Fruit fly (Drosophila melanogaster) whole organism, embryonic: ENCODE data around the gene Arp2.

Experiments
- Ada2b ChIP-seq: fragments of 200-800 bp; sonication (Bioruptor generic); IDR thresholded peaks from 2 replicates; pipeline ENCODE4 v1.3.6; 2022; ENCODE audit warnings: missing biosample characterization, missing genetic modification characterization
- Antp ChIP-seq: fragments of 200-800 bp; sonication (Bioruptor generic); optimal IDR thresholded peaks from 3 replicates; lab custom pipeline; 2016; ENCODE audit warnings: missing biosample characterization, missing genetic modification characterization
- BEAF-32 ChIP-seq: fragments of 200-800 bp; sonication (Bioruptor generic); optimal IDR thresholded peaks from 3 replicates; lab custom pipeline; 2017; ENCODE audit warnings: missing biosample characterization, missing genetic modification characterization, mild to moderate bottlenecking, moderate library complexity, missing genetic modification reagents
- CG10274 ChIP-seq: fragments of 200-800 bp; sonication (Bioruptor generic); optimal IDR thresholded peaks from 3 replicates; lab custom pipeline; 2017; ENCODE audit warnings: missing biosample characterization, mild to moderate bottlenecking, missing genetic modification characterization
- CG12391 ChIP-seq: fragments of 200-800 bp; sonication (Bioruptor generic); optimal IDR thresholded peaks from 3 replicates; lab custom pipeline; 2018; ENCODE audit warnings: missing biosample characterization, mild to moderate bottlenecking, missing genetic modification characterization, moderate library complexity
- CG14710 ChIP-seq: fragments of 200-800 bp; sonication (Bioruptor generic); optimal IDR thresholded peaks from 3 replicates; lab custom pipeline; 2019; ENCODE audit warnings: missing biosample characterization, mild to moderate bottlenecking, missing genetic modification characterization, moderate library complexity
- CG18011 ChIP-seq: fragments of 200-800 bp; sonication (Bioruptor generic); optimal IDR thresholded peaks from 2 replicates; lab custom pipeline; 2017; ENCODE audit warnings: missing biosample characterization, missing genetic modification characterization, mild to moderate bottlenecking, moderate library complexity, missing genotype
- CG32532 ChIP-seq: fragments of 200-800 bp; sonication (Bioruptor generic); IDR thresholded peaks from 2 replicates; pipeline ENCODE4 v1.3.6; 2022; ENCODE audit warnings: missing biosample characterization, missing genetic modification characterization
- CG33557 ChIP-seq: fragments of 200-800 bp; sonication (Bioruptor generic); optimal IDR thresholded peaks from 2 replicates; lab custom pipeline; 2019; ENCODE audit warnings: missing biosample characterization, mild to moderate bottlenecking, missing genetic modification characterization, moderate library complexity
- CG3726 ChIP-seq: fragments of 200-800 bp; sonication (Bioruptor generic); IDR thresholded peaks from 3 replicates; pipeline ENCODE4, ENCODE4 v1.3.6; 2022; ENCODE audit warnings: missing biosample characterization, missing genetic modification characterization
- CG4282 ChIP-seq: fragments of 200-800 bp; sonication (Bioruptor generic); optimal IDR thresholded peaks from 2 replicates; lab custom pipeline; 2016; ENCODE audit warnings: missing biosample characterization, missing genetic modification characterization
- CG4360 ChIP-seq: fragments of 200-800 bp; sonication (Bioruptor generic); IDR thresholded peaks from 2 replicates; pipeline ENCODE4 v1.3.6; 2022; ENCODE audit warnings: missing biosample characterization, missing genetic modification characterization
- CG4730 ChIP-seq: fragments of 200-800 bp; sonication (Bioruptor generic); IDR thresholded peaks from 2 replicates; pipeline ENCODE4 v1.3.6; 2022; ENCODE audit warnings: missing biosample characterization, missing genetic modification characterization
- CG4854 ChIP-seq: fragments of 200-800 bp; sonication (Bioruptor generic); optimal IDR thresholded peaks from 2 replicates; lab custom pipeline; 2016; ENCODE audit warnings: missing biosample characterization, missing genetic modification characterization, inconsistent platforms
- CG6791 ChIP-seq: fragments of 200-800 bp; sonication (Bioruptor generic); IDR thresholded peaks from 3 replicates; pipeline ENCODE4 v1.3.6; 2022; ENCODE audit warnings: missing biosample characterization, missing genetic modification characterization; ENCODE audit not compliant: partially characterized antibody
- CG9437 ChIP-seq: fragments of 200-800 bp; sonication (Bioruptor generic); optimal IDR thresholded peaks from 2 replicates; lab custom pipeline; 2018; ENCODE audit warnings: missing biosample characterization, mild to moderate bottlenecking, missing genetic modification characterization
- CG9727 ChIP-seq: fragments of 200-800 bp; sonication (Bioruptor generic); optimal IDR thresholded peaks from 3 replicates; lab custom pipeline; 2017; ENCODE audit warnings: missing biosample characterization, mild to moderate bottlenecking, missing genetic modification characterization
- CkIIα-i1 ChIP-seq: fragments of 200-800 bp; sonication (Bioruptor generic); IDR thresholded peaks from 2 replicates; pipeline ENCODE4 v1.3.6; 2022; ENCODE audit warnings: missing biosample characterization, missing genetic modification characterization
- Dad ChIP-seq: fragments of 200-800 bp; sonication (Bioruptor generic); optimal IDR thresholded peaks from 3 replicates; lab custom pipeline; 2016; ENCODE audit warnings: missing biosample characterization, missing genetic modification characterization
- Dref ChIP-seq: fragments of 200-800 bp; sonication (Bioruptor generic); IDR thresholded peaks from 2 replicates; pipeline ENCODE4 v1.3.6; 2022; ENCODE audit warnings: missing biosample characterization, missing genetic modification characterization
- Ets65A ChIP-seq: fragments of 200-800 bp; sonication (Bioruptor generic); peaks from one replicate; lab custom pipeline; 2016; ENCODE audit warnings: missing biosample characterization, missing genetic modification characterization
- H15 ChIP-seq: fragments of 200-800 bp; sonication (Bioruptor generic); IDR thresholded peaks from 3 replicates; pipeline ENCODE4 v1.3.6; 2022; ENCODE audit warnings: missing biosample characterization, missing genetic modification characterization
- Hand ChIP-seq: fragments of 200-800 bp; sonication (Bioruptor generic); optimal IDR thresholded peaks from 2 replicates; lab custom pipeline; 2017; ENCODE audit warnings: mild to moderate bottlenecking, missing biosample characterization, missing genetic modification reagents, missing genetic modification characterization
- Max ChIP-seq: fragments of 200-800 bp; sonication (Bioruptor generic); optimal IDR thresholded peaks from 2 replicates; lab custom pipeline; 2016; ENCODE audit warnings: missing biosample characterization, mild to moderate bottlenecking, missing genetic modification characterization
- Med ChIP-seq: fragments of 200-800 bp; sonication (Bioruptor generic); peaks from one replicate; lab custom pipeline; 2016; ENCODE audit warnings: missing biosample characterization, missing genetic modification characterization, mild to moderate bottlenecking, inconsistent platforms, moderate library complexity
- NC2α ChIP-seq: fragments of 200-800 bp; sonication (Bioruptor generic); optimal IDR thresholded peaks from 2 replicates; lab custom pipeline; 2016; ENCODE audit warnings: missing biosample characterization, missing genetic modification characterization
- Pdp1 ChIP-seq, 2 experiments: fragments of 200-800 bp; sonication (Bioruptor generic); optimal IDR thresholded peaks; 3 replicates each; lab custom pipeline; 2016; ENCODE audit warnings: missing biosample characterization in 2 of 2, missing genetic modification characterization in 2 of 2, mild to moderate bottlenecking in 1 of 2, moderate library complexity in 1 of 2
- Ravus ChIP-seq: fragments of 200-800 bp; sonication (Bioruptor generic); IDR thresholded peaks from 2 replicates; pipeline ENCODE4 v1.3.6; 2022; ENCODE audit warnings: missing biosample characterization, missing genetic modification characterization
- Stat92E ChIP-seq, 3 experiments: fragments of >200 bp in 2 of 3; fragments of 200-800 bp in 1 of 3; sonication (Bioruptor generic) in 1 of 3; optimal IDR thresholded peaks; 2 replicates each; lab custom pipeline; 2017 to 2019; ENCODE audit warnings: missing biosample characterization in 3 of 3, missing genetic modification characterization in 3 of 3, mild to moderate bottlenecking in 1 of 3, moderate library complexity in 1 of 3
- Trl ChIP-seq, 3 experiments: fragments of >200 bp in 2 of 3; fragments of 200-800 bp in 1 of 3; sonication (Bioruptor generic) in 1 of 3; optimal IDR thresholded peaks; 2 replicates in 1 of 3; 3 replicates in 2 of 3; lab custom pipeline; 2016 to 2017; ENCODE audit warnings: missing biosample characterization in 1 of 3, missing genetic modification characterization in 1 of 3
- abd-A ChIP-seq: fragments of 200-800 bp; sonication (Bioruptor generic); optimal IDR thresholded peaks from 3 replicates; lab custom pipeline; 2019; ENCODE audit warnings: missing biosample characterization, mild to moderate bottlenecking, missing genetic modification characterization, moderate library complexity
- bbx ChIP-seq: fragments of 200-800 bp; sonication (Bioruptor generic); IDR thresholded peaks from 2 replicates; pipeline ENCODE4 v1.3.6; 2022; ENCODE audit warnings: missing biosample characterization, missing genetic modification characterization; ENCODE audit not compliant: partially characterized antibody
- bowl ChIP-seq: fragments of 200-800 bp; sonication (Bioruptor generic); IDR thresholded peaks from 2 replicates; pipeline ENCODE4 v1.3.6; 2022; ENCODE audit warnings: missing biosample characterization, missing genetic modification characterization
- disco-r ChIP-seq: fragments of 200-800 bp; sonication (Bioruptor generic); optimal IDR thresholded peaks from 2 replicates; lab custom pipeline; 2016; ENCODE audit warnings: missing biosample characterization, missing genetic modification characterization
- dm ChIP-seq: fragments of 200-800 bp; sonication (Bioruptor generic); optimal IDR thresholded peaks from 3 replicates; lab custom pipeline; 2016; ENCODE audit warnings: missing biosample characterization, missing genetic modification characterization
- gsb ChIP-seq: fragments of 200-800 bp; sonication (Bioruptor generic); IDR thresholded peaks from 2 replicates; pipeline ENCODE4 v1.3.6; 2022; ENCODE audit warnings: missing biosample characterization, missing genetic modification characterization
- gt ChIP-seq: fragments of 200-800 bp; sonication (Bioruptor generic); IDR thresholded peaks from 2 replicates; pipeline ENCODE4 v1.3.6; 2022; ENCODE audit warnings: missing biosample characterization, missing genetic modification characterization
- klu ChIP-seq: fragments of 200-800 bp; sonication (Bioruptor generic); IDR thresholded peaks from 2 replicates; pipeline ENCODE4 v1.3.6; 2022; ENCODE audit warnings: missing biosample characterization, missing genetic modification characterization
- knrl ChIP-seq: fragments of 200-800 bp; sonication (Bioruptor generic); IDR thresholded peaks from 3 replicates; pipeline ENCODE4 v1.3.6; 2022; ENCODE audit warnings: missing biosample characterization, missing genetic modification characterization; ENCODE audit not compliant: partially characterized antibody
- lbe ChIP-seq: fragments of 200-800 bp; sonication (Bioruptor generic); optimal IDR thresholded peaks from 2 replicates; lab custom pipeline; 2016; ENCODE audit warnings: missing biosample characterization, mild to moderate bottlenecking, missing genetic modification characterization
- lmd ChIP-seq: fragments of 200-800 bp; sonication (Bioruptor generic); IDR thresholded peaks from 2 replicates; pipeline ENCODE4 v1.3.6; 2022; ENCODE audit warnings: missing biosample characterization, missing genetic modification characterization
- lola ChIP-seq, 3 experiments: fragments of >200 bp in 2 of 3; fragments of 200-800 bp in 1 of 3; sonication (Bioruptor generic) in 1 of 3; optimal IDR thresholded peaks; 2 replicates each; lab custom pipeline; 2017 to 2019; ENCODE audit warnings: missing biosample characterization in 3 of 3, missing genetic modification characterization in 3 of 3, mild to moderate bottlenecking in 1 of 3, moderate library complexity in 1 of 3
- mam ChIP-seq: fragments of 200-800 bp; sonication (Bioruptor generic); optimal IDR thresholded peaks from 3 replicates; lab custom pipeline; 2016; ENCODE audit warnings: missing biosample characterization, missing genetic modification characterization
- pb ChIP-seq: fragments of 200-800 bp; sonication (Bioruptor generic); optimal IDR thresholded peaks from 3 replicates; lab custom pipeline; 2016; ENCODE audit warnings: missing biosample characterization, missing genetic modification characterization
- pita ChIP-seq: fragments of 200-800 bp; sonication (Bioruptor generic); optimal IDR thresholded peaks from 2 replicates; lab custom pipeline; 2017; ENCODE audit warnings: missing biosample characterization, mild to moderate bottlenecking, missing genetic modification characterization
- psq ChIP-seq: fragments of 200-800 bp; sonication (Bioruptor generic); optimal IDR thresholded peaks from 2 replicates; lab custom pipeline; 2017; ENCODE audit warnings: missing biosample characterization, missing genetic modification characterization
- salm ChIP-seq: fragments of 200-800 bp; sonication (Bioruptor generic); optimal IDR thresholded peaks from 2 replicates; lab custom pipeline; 2018; ENCODE audit warnings: missing biosample characterization, mild to moderate bottlenecking, missing genetic modification characterization
- sob ChIP-seq: fragments of 200-800 bp; sonication (Bioruptor generic); IDR thresholded peaks from 2 replicates; pipeline ENCODE4 v1.3.6; 2022; ENCODE audit warnings: missing biosample characterization, missing genetic modification characterization
- sr ChIP-seq: fragments of 200-800 bp; sonication (Bioruptor generic); IDR thresholded peaks from 3 replicates; pipeline ENCODE4 v1.3.6; 2022; ENCODE audit warnings: missing biosample characterization, missing genetic modification characterization
- trem ChIP-seq: fragments of 200-800 bp; optimal IDR thresholded peaks from 3 replicates; lab custom pipeline; 2019; ENCODE audit warnings: missing biosample characterization, mild to moderate bottlenecking, missing genetic modification characterization, moderate library complexity

Gene Arp2

dm6 chrX:16593418-16593817, 39.6 kb upstream of the Arp2 start, which contains the start of the genes SMC3 and Ubc7 (continued):
- TF ChIP-seq CG4360 (GFP tag; lab: Robert Waterston, UW), result peak; percentile 70
- TF ChIP-seq CG4282, result no peak
- no peak for TF ChIP-seq Ada2b
- TF ChIP-seq Dref (GFP tag; lab: Robert Waterston, UW), result peak; percentile 78
- TF ChIP-seq CG9437 (GFP tag; lab: Kevin White, UChicago), result peak; percentile 14
- TF ChIP-seq gt, result no peak
- TF ChIP-seq CG4730, result no peak
- TF ChIP-seq sob (GFP tag; lab: Robert Waterston, UW), result no peak
- peak; percentile 85 for TF ChIP-seq BEAF-32 (GFP tag; lab: Kevin White, UChicago)
- TF ChIP-seq CG33557, result no peak
- no peak for TF ChIP-seq pita (GFP tag; lab: Kevin White, UChicago)
- TF ChIP-seq salm, result no peak
- TF ChIP-seq CG3726, result no peak
- TF ChIP-seq NC2α (GFP tag; lab: Kevin White, UChicago), result no peak
- no peak for TF ChIP-seq Stat92E (GFP tag; optimal IDR thresholded peaks at IDR 0.05; lab: Kevin White, UChicago)
- TF ChIP-seq sr (GFP tag; lab: Robert Waterston, UW), result no peak
- TF ChIP-seq CG32532, result no peak
- no peak for TF ChIP-seq klu (GFP tag; lab: Robert Waterston, UW)
- TF ChIP-seq Pdp1 (GFP tag; optimal IDR thresholded peaks at IDR 0.05; lab: Kevin White, UChicago), result peak in 1 of 2 experiments; percentile 14
- no peak for TF ChIP-seq Dad
- no peak for TF ChIP-seq CG9727 (GFP tag; lab: Kevin White, UChicago)
- peak; percentile 79 for TF ChIP-seq CG14710 (tag; lab: Kevin White, UChicago)
- no peak for TF ChIP-seq lola (GFP tag; optimal IDR thresholded peaks at IDR 0.05; lab: Kevin White, UChicago)
- no peak for TF ChIP-seq bowl (GFP tag; lab: Robert Waterston, UW)
- no peak for TF ChIP-seq Max (GFP tag; lab: Kevin White, UChicago)
- TF ChIP-seq dm (GFP tag; lab: Kevin White, UChicago), result no peak
- TF ChIP-seq abd-A, result no peak
- TF ChIP-seq disco-r, result no peak
- TF ChIP-seq pb, result no peak
- no peak for TF ChIP-seq Hand
- TF ChIP-seq knrl, result peak; percentile 86; the same call in 2 of the 3 replicates
- no peak for TF ChIP-seq Ravus (GFP tag; lab: Robert Waterston, UW)
- TF ChIP-seq CG4854 (GFP tag; lab: Kevin White, UChicago), result no peak
- no peak for TF ChIP-seq mam (GFP tag; lab: Kevin White, UChicago)
- no peak for TF ChIP-seq CG10274 (GFP tag; lab: Kevin White, UChicago)
- no peak for TF ChIP-seq CkIIα-i1 (GFP tag; lab: Robert Waterston, UW)
- no peak for TF ChIP-seq psq (GFP tag; lab: Kevin White, UChicago)
- peak; percentile 41 for TF ChIP-seq CG12391 (tag; lab: Kevin White, UChicago)
- peak; percentile 70 for TF ChIP-seq Med (GFP tag; lab: Kevin White, UChicago)
- TF ChIP-seq CG6791 (GFP tag; lab: Robert Waterston, UW), result peak; percentile 88; the same call in 2 of the 3 replicates
- no peak for TF ChIP-seq lmd (GFP tag; lab: Robert Waterston, UW)
- no peak for TF ChIP-seq CG18011 (GFP tag; lab: Kevin White, UChicago)
- TF ChIP-seq Trl (optimal IDR thresholded peaks at IDR 0.05; lab: Kevin White, UChicago), result no peak
- TF ChIP-seq Trl (GFP tag; optimal IDR thresholded peaks at IDR 0.05; lab: Kevin White, UChicago), result no peak
- peak; percentile 33 for TF ChIP-seq lbe (GFP tag; lab: Kevin White, UChicago)
- no peak for TF ChIP-seq Ets65A
- TF ChIP-seq H15, result no peak
- peak; percentile 45 for TF ChIP-seq trem (tag; lab: Kevin White, UChicago)
- no peak for TF ChIP-seq Antp (GFP tag; lab: Kevin White, UChicago)
- TF ChIP-seq gsb (GFP tag; lab: Robert Waterston, UW), result no peak
- peak; percentile 81 for TF ChIP-seq bbx
